Fruit fly (Drosophila melanogaster): ENCODE measurements around the gene CG17746.
A peak's percentile ranks its signal among the peaks of the same experiment; 100 is the strongest.

CG17746 gene

DNA sequence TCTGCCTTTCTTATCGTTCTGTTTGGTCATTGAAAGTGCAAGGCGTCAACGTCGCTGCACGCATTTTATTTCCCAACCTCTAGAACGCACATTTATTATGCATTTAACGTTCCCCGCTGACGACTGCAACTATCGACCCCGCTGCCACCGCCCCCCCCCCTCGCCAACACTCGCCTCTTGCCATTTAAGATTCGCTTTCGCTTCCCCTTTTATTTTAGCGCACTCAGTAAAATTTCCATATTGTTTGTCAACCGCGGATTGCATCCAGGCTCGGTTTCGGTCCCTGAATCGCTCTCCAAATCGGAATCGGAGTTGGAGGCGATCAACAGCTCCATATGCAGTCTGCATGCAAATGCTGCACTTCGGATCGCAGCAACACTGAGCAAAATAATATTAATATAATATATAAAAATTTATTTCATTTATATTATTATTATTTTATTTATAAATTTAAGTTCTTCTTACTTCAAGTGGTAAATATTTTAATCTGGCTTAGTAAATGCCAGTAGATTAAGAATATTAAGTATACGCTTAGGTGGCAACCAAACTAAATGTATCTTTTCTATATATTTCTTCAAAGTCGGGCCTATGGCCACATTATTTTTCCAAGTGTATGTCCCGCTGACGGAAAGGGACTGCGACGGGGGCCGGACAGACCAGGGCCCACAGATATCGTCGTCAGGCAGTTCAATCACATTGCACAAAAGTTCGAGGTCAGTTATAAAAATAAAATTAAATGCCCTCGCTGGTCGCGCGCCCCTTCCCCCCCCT lies 1.4 kb upstream of the CG17746 start (continued):
- TF ChIP-seq ham (GFP tag; IDR thresholded peaks at IDR 0.05) (no peak), CG15601 (tag; optimal IDR thresholded peaks at IDR 0.05) (peak; percentile 36), cas (GFP tag; IDR thresholded peaks at IDR 0.05) (no peak), CG17568 (GFP tag; optimal IDR thresholded peaks at IDR 0.05) (no peak), B-H2 (GFP tag; optimal IDR thresholded peaks at IDR 0.05) (no peak), CG12391 (tag; optimal IDR thresholded peaks at IDR 0.05) (peak; percentile 48), BEAF-32 (GFP tag; optimal IDR thresholded peaks at IDR 0.05) (no peak), CG10366 (GFP tag; IDR thresholded peaks at IDR 0.05) (peak; percentile 41; the same call in 1 of the 2 replicates), Lpt (GFP tag; optimal IDR thresholded peaks at IDR 0.05) (no peak), ac (GFP tag; optimal IDR thresholded peaks at IDR 0.05) (no peak), CG3726 (GFP tag; IDR thresholded peaks at IDR 0.05) (no peak), so (GFP tag; IDR thresholded peaks at IDR 0.05) (no peak), z (GFP tag; IDR thresholded peaks at IDR 0.05) (no peak), CG13424 (tag; optimal IDR thresholded peaks at IDR 0.05) (peak; percentile 40), CG1024 (GFP tag; IDR thresholded peaks at IDR 0.05) (no peak), Dbx (GFP tag; IDR thresholded peaks at IDR 0.05) (no peak), Bdp1 (GFP tag; optimal IDR thresholded peaks at IDR 0.05) (no peak), Hr39 (optimal IDR thresholded peaks at IDR 0.05) (no peak), CG7839 (tag; optimal IDR thresholded peaks at IDR 0.05) (peak; percentile 32), lmd (GFP tag; IDR thresholded peaks at IDR 0.05) (no peak), vvl (GFP tag; IDR thresholded peaks at IDR 0.05) (peak; percentile 26; the same call in 1 of the 2 replicates), Antp (GFP tag; optimal IDR thresholded peaks at IDR 0.05) (no peak), ap (GFP tag; IDR thresholded peaks at IDR 0.05) (no peak), CG10147 (GFP tag; optimal IDR thresholded peaks at IDR 0.05) (no peak), nerfin-1 (tag; optimal IDR thresholded peaks at IDR 0.05) (no peak), CHES-1-like (GFP tag; optimal IDR thresholded peaks at IDR 0.05) (no peak), CrebB (tag; optimal IDR thresholded peaks at IDR 0.05) (no peak), prd (optimal IDR thresholded peaks at IDR 0.05) (no peak), prd (GFP tag; IDR thresholded peaks at IDR 0.05) (no peak), luna (GFP tag; optimal IDR thresholded peaks at IDR 0.05) (no peak), Sox102F (GFP tag; optimal IDR thresholded peaks at IDR 0.05) (peak; percentile 70), esg (GFP tag; conservative IDR thresholded peaks at IDR 0.05) (no peak), CG3847 (GFP tag; IDR thresholded peaks at IDR 0.05) (no peak), H2.0 (GFP tag; IDR thresholded peaks at IDR 0.05) (no peak), lilli (GFP tag; optimal IDR thresholded peaks at IDR 0.05) (no peak), ERR (GFP tag; optimal IDR thresholded peaks at IDR 0.05) (no peak), crc (GFP tag; optimal IDR thresholded peaks at IDR 0.05) (no peak), zf30C (GFP tag; optimal IDR thresholded peaks at IDR 0.05) (no peak), CG2712 (tag; optimal IDR thresholded peaks at IDR 0.05) (peak; percentile 53), CG11560 (tag; IDR thresholded peaks at IDR 0.05) (no peak), CG11723 (GFP tag; optimal IDR thresholded peaks at IDR 0.05) (no peak), Atf6 (GFP tag; IDR thresholded peaks at IDR 0.05) (no peak), CG12071 (GFP tag; optimal IDR thresholded peaks at IDR 0.05) (no peak), Ssrp (tag; optimal IDR thresholded peaks at IDR 0.05) (peak; percentile 56), maf-S (GFP tag; optimal IDR thresholded peaks at IDR 0.05) (no peak), sima (GFP tag; optimal IDR thresholded peaks at IDR 0.05) (no peak), CG11398 (GFP tag; optimal IDR thresholded peaks at IDR 0.05) (no peak), CG4854 (GFP tag; optimal IDR thresholded peaks at IDR 0.05) (no peak), al (GFP tag; IDR thresholded peaks at IDR 0.05) (no peak), pho (GFP tag; optimal IDR thresholded peaks at IDR 0.05) (no peak), schlank (tag; optimal IDR thresholded peaks at IDR 0.05) (no peak), ci (GFP tag; IDR thresholded peaks at IDR 0.05) (0 out of 3 replicates have a peak, but pooled peaks have one; percentile 43)

Data from whole organism, embryonic.